Worm (Caenorhabditis elegans) whole organism, L4 larva: Measurements from ENCODE around the gene col-128.

Experiments
- aly-2 ChIP-seq: sonication (generic microtip); optimal IDR thresholded peaks from 2 replicates; lab custom pipeline; 2018; ENCODE audit warnings: missing biosample characterization, missing genetic modification characterization
- nhr-6 ChIP-seq: fragments of 150-350 bp; optimal IDR thresholded peaks from 2 replicates; lab custom pipeline; 2014; ENCODE audit warnings: missing biosample characterization, missing genetic modification characterization
- unc-62 ChIP-seq, 3 experiments: fragments of 150-350 bp in 1 of 3; sonication (generic microtip); optimal IDR thresholded peaks in 2 of 3; peaks in 1 of 3; 1 replicate in 1 of 3; 2 replicates in 2 of 3; lab custom pipeline; 2014 to 2017; ENCODE audit warnings: missing biosample characterization in 3 of 3, missing genetic modification characterization in 3 of 3, missing genetic modification reagents in 3 of 3, missing genotype in 1 of 3

ce11 chrIV:11578492-11578891 is 26.7 kb upstream of the col-128 start, which contains the start of gene rib-1:
- TF ChIP-seq aly-2 (tag; lab: Kevin White, UChicago) (no peak), unc-62 (GFP tag; optimal IDR thresholded peaks at IDR 0.05 in 1 of 2; lab: Kevin White, UChicago) (no peak), unc-62 (tag; optimal IDR thresholded peaks at IDR 0.05; lab: Kevin White, UChicago) (no peak), nhr-6 (tag; lab: Kevin White, UChicago) (no peak)
